Fruit fly (Drosophila melanogaster): ENCODE data around the gene CG43954.
A peak's percentile ranks its signal among the peaks of the same experiment; 100 is the strongest.

CG43954 gene

DNA sequence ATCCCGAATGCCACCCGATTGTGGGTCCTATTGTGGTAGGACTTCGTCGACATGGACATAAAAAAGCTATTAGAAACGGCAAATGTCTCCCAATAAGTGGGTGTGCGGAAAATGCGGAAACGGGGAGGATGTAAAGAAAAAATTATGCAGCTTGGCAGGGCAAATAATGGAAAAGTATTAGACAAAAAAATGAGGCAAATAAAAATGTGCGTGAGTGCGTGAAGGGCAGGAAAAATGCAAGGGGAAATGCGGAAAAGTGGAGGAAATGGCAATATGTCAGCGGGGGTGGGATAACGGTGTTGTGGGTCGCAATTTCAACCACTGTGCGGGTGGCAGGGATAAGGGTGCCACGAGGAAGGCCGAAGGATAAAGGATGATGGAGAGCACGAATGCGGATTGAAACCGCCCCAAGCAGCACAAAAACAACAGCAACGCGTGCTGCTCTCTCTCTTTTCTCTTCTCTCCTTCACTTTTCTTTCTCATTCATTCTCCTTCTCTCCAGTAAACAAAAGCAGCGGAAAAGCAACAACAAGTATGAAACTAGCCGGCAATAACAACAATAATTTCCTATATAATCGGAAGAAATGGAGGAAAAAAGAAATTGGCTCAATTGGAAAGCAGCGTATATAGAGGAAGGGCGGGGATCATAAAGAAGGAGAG lies 66.0 kb downstream of the CG43954 start:
- no peak for TF ChIP-seq CG6163 (GFP tag; IDR thresholded peaks at IDR 0.05)
- no peak for TF ChIP-seq CG31627 (GFP tag; optimal IDR thresholded peaks at IDR 0.05)
- TF ChIP-seq svp (GFP tag) = no peak

DNA sequence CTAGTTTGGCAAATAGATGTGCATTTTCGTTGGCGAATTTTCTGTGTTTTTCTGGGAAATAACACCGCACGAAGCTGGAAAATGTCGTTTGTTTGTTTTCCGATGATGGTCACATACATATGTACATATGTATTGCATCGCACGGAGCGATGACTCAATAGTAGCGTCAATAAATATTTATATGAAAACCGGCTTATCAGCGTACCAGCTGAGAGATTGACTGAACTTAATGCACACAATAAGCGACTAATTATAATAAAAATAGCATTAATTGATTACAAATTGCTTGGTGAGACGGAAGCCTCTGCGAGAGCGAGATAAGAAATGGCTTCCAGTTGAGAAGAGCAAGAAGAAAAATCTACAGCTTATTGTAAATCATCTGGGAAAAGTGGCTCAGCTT lies 67.0 kb downstream of the CG43954 start:
- TF ChIP-seq svp (GFP tag) = peak; percentile 67
- TF ChIP-seq fkh (GFP tag; optimal IDR thresholded peaks at IDR 0.05) = peak; percentile 4
- TF ChIP-seq OdsH (GFP tag; optimal IDR thresholded peaks at IDR 0.05) = no peak
- TF ChIP-seq Smox (GFP tag; optimal IDR thresholded peaks at IDR 0.05) = no peak

DNA sequence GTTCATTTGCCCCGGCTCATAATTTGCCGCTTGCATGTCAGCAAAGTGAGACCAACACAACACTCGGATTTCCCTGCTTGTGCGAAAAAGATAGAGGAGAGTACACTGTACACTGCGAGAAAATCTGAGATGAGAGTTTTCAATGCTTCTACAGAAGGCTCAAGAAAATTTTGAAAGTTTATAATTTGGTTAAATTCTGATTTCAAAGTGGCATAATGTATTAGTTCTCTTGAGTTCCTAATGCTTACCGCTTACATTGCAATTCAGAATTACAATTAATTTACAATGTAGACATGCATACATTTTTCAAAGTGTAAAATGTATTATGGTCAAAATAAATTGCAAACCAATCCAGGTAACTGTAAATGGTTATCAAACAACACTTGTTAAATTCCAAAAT lies 68.5 kb downstream of the CG43954 start:
- TF ChIP-seq Eip78C (GFP tag) (peak; percentile 87), CG1621 (tag; optimal IDR thresholded peaks at IDR 0.05) (no peak), acj6 (GFP tag; optimal IDR thresholded peaks at IDR 0.05) (peak; percentile 9), cyc (GFP tag; optimal IDR thresholded peaks at IDR 0.05) (no peak), Sox14 (GFP tag; optimal IDR thresholded peaks at IDR 0.05) (peak; percentile 48), Met (GFP tag; optimal IDR thresholded peaks at IDR 0.05) (no peak), CG8632 (GFP tag; optimal IDR thresholded peaks at IDR 0.05) (no peak), Gug (GFP tag; IDR thresholded peaks at IDR 0.05) (peak; percentile 48), CG6163 (GFP tag; IDR thresholded peaks at IDR 0.05) (peak; percentile 30; the same call in 1 of the 3 replicates), esn (GFP tag; optimal IDR thresholded peaks at IDR 0.05) (peak; percentile 24), fd85E (GFP tag; optimal IDR thresholded peaks at IDR 0.05) (no peak), CG6276 (GFP tag; optimal IDR thresholded peaks at IDR 0.05) (peak; percentile 80), dsx (GFP tag; optimal IDR thresholded peaks at IDR 0.05; ENCODE audit: poor library complexity, severe bottlenecking) (no peak), fkh (GFP tag; optimal IDR thresholded peaks at IDR 0.05) (no peak), CG7368 (GFP tag; optimal IDR thresholded peaks at IDR 0.05) (no peak), Eip93F (GFP tag; optimal IDR thresholded peaks at IDR 0.05) (no peak), Ets21C (GFP tag; optimal IDR thresholded peaks at IDR 0.05) (no peak), CG31627 (GFP tag; optimal IDR thresholded peaks at IDR 0.05) (no peak), CG6792 (GFP tag; optimal IDR thresholded peaks at IDR 0.05) (no peak), vri (GFP tag; optimal IDR thresholded peaks at IDR 0.05) (no peak), ss (GFP tag; optimal IDR thresholded peaks at IDR 0.05) (no peak), dac (GFP tag; optimal IDR thresholded peaks at IDR 0.05) (peak; percentile 39), Hr4 (GFP tag; optimal IDR thresholded peaks at IDR 0.05) (peak; percentile 85), Sox15 (GFP tag; optimal IDR thresholded peaks at IDR 0.05) (no peak), CG11902 (GFP tag; optimal IDR thresholded peaks at IDR 0.05) (no peak), CG9139 (GFP tag; optimal IDR thresholded peaks at IDR 0.05) (no peak), CG11294 (GFP tag; IDR thresholded peaks at IDR 0.05) (peak; percentile 46; the same call in 1 of the 2 replicates), Hr39 (GFP tag; optimal IDR thresholded peaks at IDR 0.05) (no peak), CG16779 (tag; optimal IDR thresholded peaks at IDR 0.05) (no peak), pdm3 (GFP tag; optimal IDR thresholded peaks at IDR 0.05) (peak; percentile 41), CG32006 (GFP tag; optimal IDR thresholded peaks at IDR 0.05) (peak; percentile 86), Ets96B (tag; optimal IDR thresholded peaks at IDR 0.05) (peak; percentile 39), achi (GFP tag; optimal IDR thresholded peaks at IDR 0.05) (peak; percentile 50), CG8319 (GFP tag; optimal IDR thresholded peaks at IDR 0.05) (peak; percentile 5), Sox102F (GFP tag; optimal IDR thresholded peaks at IDR 0.05) (no peak), Eip75B (GFP tag; optimal IDR thresholded peaks at IDR 0.05) (peak; percentile 33), spab (GFP tag; optimal IDR thresholded peaks at IDR 0.05) (peak; percentile 49), CG15336 (GFP tag; IDR thresholded peaks at IDR 0.05) (peak; percentile 78), svp (GFP tag) (peak; percentile 2), salr (GFP tag; optimal IDR thresholded peaks at IDR 0.05) (peak in 1 of 2 experiments; percentile 34), CG3032 (tag; optimal IDR thresholded peaks at IDR 0.05) (peak; percentile 19), CG3919 (GFP tag; optimal IDR thresholded peaks at IDR 0.05) (peak; percentile 71), Lpt (GFP tag; optimal IDR thresholded peaks at IDR 0.05) (peak; percentile 47), CG11762 (GFP tag; optimal IDR thresholded peaks at IDR 0.05; ENCODE audit: insufficient read depth) (no peak), CG4318 (GFP tag; optimal IDR thresholded peaks at IDR 0.05) (peak; percentile 84)

Data from whole organism, prepupa.